Worm (Caenorhabditis elegans) whole organism, L3 larva: ENCODE results near the gene rsp-8.

ENCODE experiments used
- aly-2 ChIP-seq: fragments of 150-350 bp; optimal IDR thresholded peaks from 2 replicates; lab custom pipeline; 2014; ENCODE audit warnings: missing biosample characterization, missing genetic modification characterization
- fkh-10 ChIP-seq: sonication (generic microtip); optimal IDR thresholded peaks from 2 replicates; lab custom pipeline; 2017; ENCODE audit warnings: missing biosample characterization, missing genetic modification reagents, missing genetic modification characterization
- sea-2 ChIP-seq: fragments of 150-350 bp; sonication (generic microtip); optimal IDR thresholded peaks from 4 replicates; lab custom pipeline; 2014; ENCODE audit warnings: missing biosample characterization, missing genetic modification reagents, missing genetic modification characterization

ce11 chrIII:11795448-11795847 is 30.8 kb upstream of the rsp-8 start, which contains the start of gene twk-39:
- no peak for TF ChIP-seq fkh-10 (GFP tag; lab: Kevin White, UChicago)
- TF ChIP-seq sea-2 (GFP tag; lab: Kevin White, UChicago): no peak
- no peak for TF ChIP-seq aly-2 (tag; lab: Kevin White, UChicago)
